Fruit fly (Drosophila melanogaster) whole organism, embryonic: ENCODE measurements around the gene ppk20.

ENCODE experiments used
- Aef1 ChIP-seq: fragments of 200-800 bp; sonication (Bioruptor generic); IDR thresholded peaks from 3 replicates; pipeline ENCODE4 v1.3.6; 2022; ENCODE audit warnings: missing biosample characterization, missing genetic modification characterization
- Antp ChIP-seq: fragments of 200-800 bp; sonication (Bioruptor generic); optimal IDR thresholded peaks from 3 replicates; lab custom pipeline; 2016; ENCODE audit warnings: missing biosample characterization, missing genetic modification characterization
- CG12391 ChIP-seq: fragments of 200-800 bp; sonication (Bioruptor generic); optimal IDR thresholded peaks from 3 replicates; lab custom pipeline; 2018; ENCODE audit warnings: missing biosample characterization, mild to moderate bottlenecking, missing genetic modification characterization, moderate library complexity
- Vsx1 ChIP-seq: fragments of 200-800 bp; sonication (Bioruptor generic); optimal IDR thresholded peaks from 2 replicates; lab custom pipeline; 2017; ENCODE audit warnings: missing biosample characterization, mild to moderate bottlenecking, missing genetic modification characterization, missing genetic modification reagents
- grau ChIP-seq: fragments of 200-800 bp; optimal IDR thresholded peaks from 3 replicates; lab custom pipeline; 2019; ENCODE audit warnings: missing biosample characterization, mild to moderate bottlenecking, missing genetic modification characterization, moderate library complexity
- slou ChIP-seq: fragments of 200-800 bp; sonication (Bioruptor generic); optimal IDR thresholded peaks from 3 replicates; lab custom pipeline; 2016; ENCODE audit warnings: missing biosample characterization, missing genetic modification characterization

DNA sequence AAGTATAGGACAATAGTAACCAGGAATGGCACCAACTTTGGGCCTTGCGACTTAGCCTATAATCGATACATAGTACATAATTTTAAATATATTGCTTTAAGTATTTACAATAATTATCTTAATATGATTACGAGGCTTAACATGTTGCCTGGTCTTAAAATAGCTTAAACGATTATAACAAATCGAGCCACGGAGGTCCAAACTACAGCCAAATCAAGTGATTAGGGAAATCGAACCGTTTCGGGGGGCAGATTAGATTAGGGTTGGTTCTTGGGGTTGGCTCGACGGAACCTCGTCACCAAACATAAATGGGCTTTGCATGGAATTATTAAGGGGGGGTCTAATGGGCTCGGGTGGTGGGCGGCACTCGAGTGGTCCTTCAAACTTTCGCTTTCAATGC, 12.6 kb upstream of the ppk20 start:
- no peak for TF ChIP-seq Vsx1 (GFP tag; lab: Kevin White, UChicago)
- TF ChIP-seq grau (tag; lab: Kevin White, UChicago), result no peak
- TF ChIP-seq slou, result no peak
- no peak for TF ChIP-seq CG12391 (tag; lab: Kevin White, UChicago)
- no peak for TF ChIP-seq Antp
- no peak for TF ChIP-seq Aef1
